Worm (Caenorhabditis elegans) whole organism, mixed stage, embryonic: Measurements from ENCODE around the gene Y66D12A.7.

ENCODE experiments used
- M03D4.4 ChIP-seq: sonication (generic microtip); optimal IDR thresholded peaks from 2 replicates; lab custom pipeline; 2017; ENCODE audit warnings: mild to moderate bottlenecking, missing genetic modification characterization, missing compliant biosample characterization
- bed-3 ChIP-seq: fragments of 200-800 bp; sonication (Bioruptor generic); optimal IDR thresholded peaks from 3 replicates; lab custom pipeline; 2018; ENCODE audit warnings: mild to moderate bottlenecking, missing genetic modification characterization, moderate library complexity, missing compliant biosample characterization
- blmp-1 ChIP-seq: fragments of 150-350 bp; optimal IDR thresholded peaks from 2 replicates; lab custom pipeline; 2014; ENCODE audit warnings: missing biosample characterization, missing genetic modification characterization
- ceh-39 ChIP-seq: fragments of 150-350 bp; optimal IDR thresholded peaks from 2 replicates; lab custom pipeline; 2014; ENCODE audit warnings: missing biosample characterization, missing genetic modification characterization
- ceh-83 ChIP-seq: fragments of 200-800 bp; sonication (Bioruptor generic); optimal IDR thresholded peaks from 2 replicates; lab custom pipeline; 2018; ENCODE audit warnings: mild to moderate bottlenecking, missing genetic modification characterization, missing compliant biosample characterization
- ces-1 ChIP-seq: fragments of 150-350 bp; optimal IDR thresholded peaks from 2 replicates; lab custom pipeline; 2014; ENCODE audit warnings: missing biosample characterization, missing genetic modification reagents, missing genetic modification characterization
- drap-1 ChIP-seq: fragments of 200-800 bp; sonication (Bioruptor generic); optimal IDR thresholded peaks from 3 replicates; lab custom pipeline; 2018; ENCODE audit warnings: mild to moderate bottlenecking, missing genetic modification characterization, missing compliant biosample characterization
- elt-1 ChIP-seq: sonication (generic microtip); optimal IDR thresholded peaks from 2 replicates; lab custom pipeline; 2017; ENCODE audit warnings: missing genetic modification characterization, mild to moderate bottlenecking, missing compliant biosample characterization, antibody characterized with exemption, moderate library complexity, borderline replicate concordance; ENCODE audit not compliant: insufficient read depth
- flh-1 ChIP-seq: fragments of 200-800 bp; sonication (Bioruptor generic); optimal IDR thresholded peaks from 2 replicates; lab custom pipeline; 2018; ENCODE audit warnings: mild to moderate bottlenecking, missing genetic modification characterization, moderate library complexity, missing compliant biosample characterization
- ham-2 ChIP-seq: fragments of 200-800 bp; sonication (Bioruptor generic); optimal IDR thresholded peaks from 2 replicates; lab custom pipeline; 2018; ENCODE audit warnings: mild to moderate bottlenecking, missing genetic modification characterization, missing compliant biosample characterization
- hlh-1 ChIP-seq: fragments of 150-350 bp; optimal IDR thresholded peaks from 2 replicates; lab custom pipeline; 2014; ENCODE audit warnings: missing biosample characterization, missing genetic modification reagents, missing genetic modification characterization
- lin-13 ChIP-seq: fragments of 150-350 bp; optimal IDR thresholded peaks from 2 replicates; lab custom pipeline; 2014; ENCODE audit warnings: missing biosample characterization, missing genetic modification characterization
- lin-32 ChIP-seq: fragments of 200-800 bp; sonication (Bioruptor generic); optimal IDR thresholded peaks from 2 replicates; lab custom pipeline; 2018; ENCODE audit warnings: mild to moderate bottlenecking, missing genetic modification characterization, missing compliant biosample characterization
- lsy-2 ChIP-seq: fragments of 150-350 bp; optimal IDR thresholded peaks from 2 replicates; lab custom pipeline; 2014; ENCODE audit warnings: missing biosample characterization, missing genetic modification characterization
- mab-5 ChIP-seq: fragments of 150-350 bp; optimal IDR thresholded peaks from 2 replicates; lab custom pipeline; 2014; ENCODE audit warnings: missing biosample characterization, missing genetic modification characterization
- mep-1 ChIP-seq: fragments of 150-350 bp; optimal IDR thresholded peaks from 2 replicates; lab custom pipeline; 2017; ENCODE audit warnings: missing biosample characterization, missing genetic modification reagents, missing genetic modification characterization, inconsistent platforms
- mls-2 ChIP-seq: sonication (generic microtip); optimal IDR thresholded peaks from 2 replicates; lab custom pipeline; 2016; ENCODE audit warnings: mild to moderate bottlenecking, missing genetic modification characterization, moderate library complexity, missing compliant biosample characterization
- nhr-12 ChIP-seq: fragments of 150-350 bp; optimal IDR thresholded peaks from 2 replicates; lab custom pipeline; 2014; ENCODE audit warnings: missing biosample characterization, missing genetic modification characterization
- nhr-2 ChIP-seq: fragments of 150-350 bp; optimal IDR thresholded peaks from 2 replicates; lab custom pipeline; 2014; ENCODE audit warnings: missing biosample characterization, missing genetic modification characterization
- nhr-237 ChIP-seq: fragments of 150-350 bp; optimal IDR thresholded peaks from 2 replicates; lab custom pipeline; 2014; ENCODE audit warnings: missing biosample characterization, missing genetic modification characterization
- nhr-28 ChIP-seq: fragments of 150-350 bp; optimal IDR thresholded peaks from 2 replicates; lab custom pipeline; 2014; ENCODE audit warnings: missing biosample characterization, missing genetic modification characterization
- nhr-76 ChIP-seq: sonication (generic microtip); optimal IDR thresholded peaks from 2 replicates; lab custom pipeline; 2017; ENCODE audit warnings: missing biosample characterization, missing genetic modification characterization
- pha-4 ChIP-seq: fragments of 150-350 bp; optimal IDR thresholded peaks from 2 replicates; lab custom pipeline; 2018; ENCODE audit warnings: missing biosample characterization, missing genetic modification reagents, missing genetic modification characterization
- sem-2 ChIP-seq: fragments of 200-800 bp; sonication (Bioruptor generic); optimal IDR thresholded peaks from 2 replicates; lab custom pipeline; 2018; ENCODE audit warnings: mild to moderate bottlenecking, missing genetic modification characterization, missing compliant biosample characterization
- snpc-4 ChIP-seq: fragments of 150-350 bp; optimal IDR thresholded peaks from 2 replicates; lab custom pipeline; 2014; ENCODE audit warnings: missing biosample characterization, missing genetic modification characterization
- sptf-1 ChIP-seq: sonication (generic microtip); optimal IDR thresholded peaks from 2 replicates; lab custom pipeline; 2017; ENCODE audit warnings: mild to moderate bottlenecking, missing genetic modification characterization, moderate library complexity, missing compliant biosample characterization
- tbx-8 ChIP-seq: fragments of 200-800 bp; sonication (Bioruptor generic); optimal IDR thresholded peaks from 2 replicates; lab custom pipeline; 2018; ENCODE audit warnings: mild to moderate bottlenecking, missing genetic modification characterization, moderate library complexity, missing compliant biosample characterization
- unc-120 ChIP-seq: sonication (generic microtip); optimal IDR thresholded peaks from 2 replicates; lab custom pipeline; 2017; ENCODE audit warnings: missing genetic modification characterization, missing compliant biosample characterization; ENCODE audit not compliant: poor library complexity, severe bottlenecking
- unc-62 ChIP-seq: fragments of 150-350 bp; optimal IDR thresholded peaks from 2 replicates; lab custom pipeline; 2014; ENCODE audit warnings: missing biosample characterization, missing genetic modification reagents, missing genetic modification characterization
- zip-8 ChIP-seq: fragments of 150-350 bp; optimal IDR thresholded peaks from 2 replicates; lab custom pipeline; 2014; ENCODE audit warnings: missing biosample characterization, missing genetic modification characterization

The Y66D12A.7 gene

DNA sequence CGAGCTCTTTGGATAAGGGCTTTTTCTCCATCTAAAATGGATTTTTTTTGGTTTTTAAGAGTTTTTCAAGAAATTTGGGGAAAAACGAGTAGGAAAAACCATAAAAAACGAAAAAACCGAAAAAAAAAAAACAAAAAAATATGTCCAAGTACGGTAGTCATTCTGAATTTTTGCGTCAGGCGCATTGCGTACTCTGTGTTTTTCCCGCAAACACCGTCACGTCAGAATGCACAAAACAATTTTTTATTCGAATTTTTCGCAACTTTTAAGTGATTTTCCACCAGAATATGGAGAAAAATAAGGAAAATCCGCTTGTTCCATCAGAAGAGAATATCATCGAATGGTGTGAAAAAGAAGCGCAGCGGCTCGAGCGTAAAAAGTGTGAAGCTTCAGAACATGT lies 1.1 kb upstream of the Y66D12A.7 start, which contains the start of the genes Y66D12A.6 and ceh-92:
Gene Y66D12A.6 (minus strand): TSS at position 31 of the 400 bp plus-strand sequence.
Gene ceh-92 (plus strand): TSS at position 229 of the 400 bp plus-strand sequence.
- TF ChIP-seq lin-32, result no peak
- TF ChIP-seq hlh-1 (tag; lab: Kevin White, UChicago), result no peak
- TF ChIP-seq sptf-1 (tag; lab: Kevin White, UChicago), result no peak
- TF ChIP-seq blmp-1 (tag; lab: Kevin White, UChicago), result no peak
- no peak for TF ChIP-seq nhr-2
- TF ChIP-seq lsy-2 (tag; lab: Kevin White, UChicago), result no peak
- no peak for TF ChIP-seq ceh-39 (tag; lab: Kevin White, UChicago)
- no peak for TF ChIP-seq mls-2
- no peak for TF ChIP-seq flh-1 (GFP tag; lab: Kevin White, UChicago)
- no peak for TF ChIP-seq nhr-12

DNA sequence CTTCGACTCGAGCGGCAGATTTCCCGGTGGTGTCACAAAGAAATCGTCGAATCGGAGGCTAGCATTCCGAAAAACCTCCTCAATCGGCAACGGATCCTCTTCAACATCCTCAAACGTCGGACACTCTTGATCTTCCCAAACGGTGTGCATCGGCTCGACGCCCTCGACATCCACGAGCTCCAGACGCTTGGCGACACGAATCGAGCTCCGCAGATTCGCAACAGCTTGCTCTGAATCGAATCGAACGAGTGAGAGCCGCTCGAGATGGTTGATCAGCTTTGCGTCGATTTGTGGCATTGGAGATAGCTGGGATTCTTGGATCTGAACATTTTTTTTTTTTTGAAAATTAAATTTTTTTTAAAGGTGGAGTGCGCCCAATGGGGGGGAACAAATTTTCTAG lies 898 bp downstream of the Y66D12A.7 start:
- TF ChIP-seq mab-5 (tag; lab: Kevin White, UChicago) (no peak), ceh-83 (GFP tag; lab: Kevin White, UChicago) (no peak), lsy-2 (tag; lab: Kevin White, UChicago) (no peak), zip-8 (no peak), drap-1 (GFP tag; lab: Kevin White, UChicago) (no peak), blmp-1 (tag; lab: Kevin White, UChicago) (no peak), mep-1 (tag; lab: Kevin White, UChicago) (no peak), ham-2 (no peak), elt-1 (tag; lab: Kevin White, UChicago) (no peak), sem-2 (GFP tag; lab: Kevin White, UChicago) (no peak), ces-1 (GFP tag; lab: Kevin White, UChicago) (no peak)

DNA sequence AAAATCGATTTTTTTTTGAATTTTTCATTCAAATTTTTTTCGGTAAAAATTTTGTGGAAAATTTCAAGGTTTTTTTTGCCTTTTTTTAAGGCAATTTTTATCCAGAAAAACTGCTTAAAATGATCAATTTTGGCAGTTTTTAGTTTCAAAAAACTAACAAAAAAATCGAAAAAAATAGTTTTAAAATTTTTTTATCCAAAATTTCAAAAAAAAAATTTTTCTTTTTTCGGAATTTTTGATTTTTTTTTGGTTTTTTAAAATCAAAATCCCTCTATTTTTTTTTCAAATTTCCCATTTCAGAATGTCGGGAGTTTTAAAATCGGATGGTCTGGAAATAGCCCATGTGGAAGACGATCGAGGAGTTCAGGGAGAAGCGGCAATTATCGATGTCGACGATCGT lies 6.4 kb downstream of the Y66D12A.7 start, which contains the start of gene Y66D12A.8:
Gene Y66D12A.8 (plus strand): TSS at position 301 of the 400 bp plus-strand sequence.
- TF ChIP-seq mls-2 (no peak), pha-4 (tag; lab: Kevin White, UChicago) (no peak), ceh-39 (tag; lab: Kevin White, UChicago) (no peak), ces-1 (GFP tag; lab: Kevin White, UChicago) (no peak), bed-3 (GFP tag; lab: Kevin White, UChicago) (no peak)

DNA sequence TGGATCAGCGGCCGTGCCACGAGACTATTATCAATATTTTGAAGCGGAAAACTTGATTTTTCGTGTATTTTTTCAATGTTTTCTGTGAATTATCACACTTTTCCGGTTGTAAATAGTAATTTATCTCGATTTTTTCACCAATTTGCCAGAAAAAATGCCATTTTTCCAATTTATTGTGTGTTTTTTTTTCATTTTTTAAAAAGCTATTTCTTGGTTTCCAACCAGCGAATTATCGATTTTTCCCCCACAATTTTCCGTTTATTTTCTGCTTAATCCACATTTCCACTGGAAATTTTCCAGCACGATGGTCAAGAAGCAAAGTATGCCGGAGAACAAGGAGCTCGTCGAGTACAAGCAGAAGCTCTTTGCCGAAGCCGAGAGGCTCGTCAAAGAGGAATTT lies 12.4 kb downstream of the Y66D12A.7 start, which contains the start of gene psme-3:
Gene psme-3 (plus strand): TSS at position 301 of the 400 bp plus-strand sequence.
- TF ChIP-seq M03D4.4 (tag; lab: Kevin White, UChicago) (no peak), sem-2 (GFP tag; lab: Kevin White, UChicago) (no peak), mab-5 (tag; lab: Kevin White, UChicago) (no peak), blmp-1 (tag; lab: Kevin White, UChicago) (no peak), nhr-76 (tag; lab: Kevin White, UChicago) (no peak), unc-120 (no peak), nhr-237 (no peak), sptf-1 (tag; lab: Kevin White, UChicago) (no peak), nhr-2 (no peak), lin-13 (tag; lab: Kevin White, UChicago) (no peak), zip-8 (no peak), nhr-28 (tag; lab: Kevin White, UChicago) (no peak), elt-1 (tag; lab: Kevin White, UChicago) (no peak), hlh-1 (tag; lab: Kevin White, UChicago) (no peak), unc-62 (no peak), snpc-4 (tag; lab: Kevin White, UChicago) (no peak)
- TF ChIP-seq, all 35 proteins: peak for 0

DNA sequence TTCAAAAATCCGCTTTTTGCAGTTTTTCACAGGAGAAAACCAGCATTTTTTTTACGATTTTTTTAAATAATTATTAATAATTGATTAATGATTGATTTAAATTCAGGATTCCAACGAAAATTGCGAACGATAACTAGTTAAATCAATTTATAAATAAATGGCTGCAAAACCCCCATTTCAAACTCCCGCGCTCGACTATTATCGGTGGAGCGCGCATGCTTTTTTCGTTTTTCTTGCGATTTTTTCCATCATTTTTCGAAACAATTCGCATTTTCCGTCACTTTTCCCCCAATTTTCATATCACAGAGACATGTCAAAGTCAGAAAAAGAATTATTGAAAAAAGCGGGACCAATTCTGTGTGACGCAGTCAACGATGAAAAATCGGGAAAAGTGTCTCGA lies 14.7 kb downstream of the Y66D12A.7 start, which contains the start of gene Y66D12A.10:
Gene Y66D12A.10 (plus strand): TSS at position 273 of the 400 bp plus-strand sequence.
- no peak for TF ChIP-seq unc-62
- no peak for TF ChIP-seq pha-4 (tag; lab: Kevin White, UChicago)
- TF ChIP-seq ces-1 (GFP tag; lab: Kevin White, UChicago), result peak; percentile 41
- peak; percentile 22 for TF ChIP-seq nhr-237
- no peak for TF ChIP-seq blmp-1 (tag; lab: Kevin White, UChicago)
- TF ChIP-seq lin-32, result no peak
- TF ChIP-seq tbx-8 (GFP tag; lab: Kevin White, UChicago), result no peak
- TF ChIP-seq unc-120, result no peak
- TF ChIP-seq ceh-39 (tag; lab: Kevin White, UChicago), result peak; percentile 7
- TF ChIP-seq zip-8, result no peak
- TF ChIP-seq ham-2, result no peak
- TF ChIP-seq lsy-2 (tag; lab: Kevin White, UChicago), result peak; percentile 13
- peak; percentile 51 for TF ChIP-seq mep-1 (tag; lab: Kevin White, UChicago)
- no peak for TF ChIP-seq M03D4.4 (tag; lab: Kevin White, UChicago)
